Fruit fly (Drosophila melanogaster) whole organism, embryonic: Measurements from ENCODE around the gene Rbp6.

ENCODE experiments used
- Asciz ChIP-seq: fragments of 200-800 bp; sonication (Bioruptor generic); optimal IDR thresholded peaks from 2 replicates; lab custom pipeline; 2017; ENCODE audit warnings: missing biosample characterization, mild to moderate bottlenecking, missing genetic modification characterization, missing genetic modification reagents
- CG10274 ChIP-seq: fragments of 200-800 bp; sonication (Bioruptor generic); optimal IDR thresholded peaks from 3 replicates; lab custom pipeline; 2017; ENCODE audit warnings: missing biosample characterization, mild to moderate bottlenecking, missing genetic modification characterization
- CG10462 ChIP-seq: fragments of 200-800 bp; sonication (Bioruptor generic); optimal IDR thresholded peaks from 2 replicates; lab custom pipeline; 2016; ENCODE audit warnings: missing biosample characterization, missing genetic modification characterization
- CG10959 ChIP-seq: fragments of 200-800 bp; sonication (Bioruptor generic); IDR thresholded peaks from 2 replicates; pipeline ENCODE4 v1.3.6; 2022; ENCODE audit warnings: missing biosample characterization, missing genetic modification characterization
- CG13296 ChIP-seq: fragments of 200-800 bp; sonication (Bioruptor generic); optimal IDR thresholded peaks from 3 replicates; lab custom pipeline; 2018; ENCODE audit warnings: missing biosample characterization, mild to moderate bottlenecking, missing genetic modification characterization
- CG13894 ChIP-seq: fragments of 200-800 bp; sonication (Bioruptor generic); optimal IDR thresholded peaks from 3 replicates; lab custom pipeline; 2018; ENCODE audit warnings: missing biosample characterization, mild to moderate bottlenecking, missing genetic modification characterization, moderate library complexity
- CG15073 ChIP-seq: fragments of 200-800 bp; sonication (Bioruptor generic); optimal IDR thresholded peaks from 2 replicates; lab custom pipeline; 2016; ENCODE audit warnings: missing biosample characterization, missing genetic modification characterization
- CG1529 ChIP-seq: fragments of 200-800 bp; sonication (Bioruptor generic); optimal IDR thresholded peaks from 3 replicates; lab custom pipeline; 2018; ENCODE audit warnings: missing biosample characterization, missing genetic modification characterization
- CG15601 ChIP-seq: fragments of 200-800 bp; sonication (Bioruptor generic); optimal IDR thresholded peaks from 3 replicates; lab custom pipeline; 2019; ENCODE audit warnings: missing biosample characterization, mild to moderate bottlenecking, missing genetic modification characterization, moderate library complexity
- CG1832 ChIP-seq: fragments of 200-800 bp; sonication (Bioruptor generic); optimal IDR thresholded peaks from 2 replicates; lab custom pipeline; 2017; ENCODE audit warnings: missing biosample characterization, mild to moderate bottlenecking, missing genetic modification characterization, inconsistent platforms
- CG2116 ChIP-seq: fragments of 200-800 bp; sonication (Bioruptor generic); optimal IDR thresholded peaks from 3 replicates; lab custom pipeline; 2018; ENCODE audit warnings: missing biosample characterization, mild to moderate bottlenecking, missing genetic modification characterization
- CG2129 ChIP-seq: fragments of 200-800 bp; sonication (Bioruptor generic); IDR thresholded peaks from 2 replicates; pipeline ENCODE4 v1.3.6; 2022; ENCODE audit warnings: missing biosample characterization, missing genetic modification characterization; ENCODE audit not compliant: partially characterized antibody
- CG2678 ChIP-seq: fragments of 200-800 bp; sonication (Bioruptor generic); optimal IDR thresholded peaks from 3 replicates; lab custom pipeline; 2019; ENCODE audit warnings: missing biosample characterization, mild to moderate bottlenecking, missing genetic modification characterization, moderate library complexity
- CG2875 ChIP-seq: fragments of 200-800 bp; sonication (Bioruptor generic); optimal IDR thresholded peaks from 2 replicates; lab custom pipeline; 2017; ENCODE audit warnings: missing biosample characterization, mild to moderate bottlenecking, missing genetic modification characterization, missing genetic modification reagents
- CG32767 ChIP-seq: fragments of 200-800 bp; sonication (Bioruptor generic); IDR thresholded peaks from 2 replicates; pipeline ENCODE4 v1.3.6; 2022; ENCODE audit warnings: missing biosample characterization, missing genetic modification characterization
- CG3847 ChIP-seq: fragments of 200-800 bp; sonication (Bioruptor generic); IDR thresholded peaks from 2 replicates; pipeline ENCODE4 v1.3.6; 2022; ENCODE audit warnings: missing biosample characterization, missing genetic modification characterization
- CG4404 ChIP-seq: fragments of 200-800 bp; sonication (Bioruptor generic); IDR thresholded peaks from 2 replicates; pipeline ENCODE4 v1.3.6; 2022; ENCODE audit warnings: missing biosample characterization, missing genetic modification characterization
- CG4617 ChIP-seq: fragments of 200-800 bp; sonication (Bioruptor generic); optimal IDR thresholded peaks from 3 replicates; lab custom pipeline; 2016; ENCODE audit warnings: missing biosample characterization, missing genetic modification characterization, borderline replicate concordance
- CG6813 ChIP-seq: fragments of 200-800 bp; sonication (Bioruptor generic); optimal IDR thresholded peaks from 2 replicates; lab custom pipeline; 2017; ENCODE audit warnings: missing biosample characterization, missing genetic modification characterization, mild to moderate bottlenecking, moderate library complexity, missing genetic modification reagents
- CG7271 ChIP-seq: fragments of 200-800 bp; sonication (Bioruptor generic); optimal IDR thresholded peaks from 2 replicates; lab custom pipeline; 2018; ENCODE audit warnings: missing biosample characterization, mild to moderate bottlenecking, missing genetic modification characterization, moderate library complexity
- Doc3 ChIP-seq: fragments of 200-800 bp; sonication (Bioruptor generic); IDR thresholded peaks from 3 replicates; pipeline ENCODE4 v1.3.6; 2022; ENCODE audit warnings: missing biosample characterization, missing genetic modification characterization; ENCODE audit not compliant: partially characterized antibody
- Fer1 ChIP-seq: fragments of 200-800 bp; sonication (Bioruptor generic); optimal IDR thresholded peaks from 2 replicates; lab custom pipeline; 2017; ENCODE audit warnings: missing biosample characterization, mild to moderate bottlenecking, missing genetic modification characterization
- HLH54F ChIP-seq: fragments of 200-800 bp; sonication (Bioruptor generic); optimal IDR thresholded peaks from 3 replicates; lab custom pipeline; 2016; ENCODE audit warnings: missing biosample characterization, missing genetic modification characterization
- Hey ChIP-seq: fragments of 200-800 bp; sonication (Bioruptor generic); optimal IDR thresholded peaks from 3 replicates; lab custom pipeline; 2018; ENCODE audit warnings: missing biosample characterization, mild to moderate bottlenecking, missing genetic modification characterization
- HmgD ChIP-seq: fragments of 200-800 bp; sonication (Bioruptor generic); optimal IDR thresholded peaks from 3 replicates; lab custom pipeline; 2016; ENCODE audit warnings: missing biosample characterization, missing genetic modification characterization
- HmgZ ChIP-seq: fragments of 200-800 bp; sonication (Bioruptor generic); optimal IDR thresholded peaks from 2 replicates; lab custom pipeline; 2018; ENCODE audit warnings: missing biosample characterization, mild to moderate bottlenecking, missing genetic modification characterization
- Hr78 ChIP-seq, 2 experiments: fragments of 200-800 bp in 1 of 2; fragments of >200 bp in 1 of 2; sonication (Bioruptor generic) in 1 of 2; optimal IDR thresholded peaks; 2 replicates each; lab custom pipeline; 2017 to 2019; ENCODE audit warnings: missing biosample characterization in 2 of 2, missing genetic modification characterization in 2 of 2, mild to moderate bottlenecking in 1 of 2, moderate library complexity in 1 of 2
- MBD-R2 ChIP-seq: fragments of 200-800 bp; sonication (Bioruptor generic); IDR thresholded peaks from 2 replicates; pipeline ENCODE4 v1.3.6; 2022; ENCODE audit warnings: missing biosample characterization, missing genetic modification characterization
- Neu2 ChIP-seq: fragments of 200-800 bp; sonication (Bioruptor generic); optimal IDR thresholded peaks from 3 replicates; lab custom pipeline; 2016; ENCODE audit warnings: missing biosample characterization, missing genetic modification characterization, borderline replicate concordance
- Nf-YC ChIP-seq: fragments of 200-800 bp; optimal IDR thresholded peaks from 3 replicates; lab custom pipeline; 2019; ENCODE audit warnings: missing biosample characterization, mild to moderate bottlenecking, missing genetic modification characterization, moderate library complexity
- NfI ChIP-seq: fragments of 200-800 bp; sonication (Bioruptor generic); optimal IDR thresholded peaks from 3 replicates; lab custom pipeline; 2018; ENCODE audit warnings: missing biosample characterization, mild to moderate bottlenecking, missing genetic modification characterization, moderate library complexity
- Scr ChIP-seq: fragments of 200-800 bp; sonication (Bioruptor generic); IDR thresholded peaks from 2 replicates; pipeline ENCODE4 v1.3.6; 2022; ENCODE audit warnings: missing biosample characterization, missing genetic modification characterization; ENCODE audit not compliant: partially characterized antibody
- Sry-δ ChIP-seq: fragments of 200-800 bp; sonication (Bioruptor generic); optimal IDR thresholded peaks from 2 replicates; lab custom pipeline; 2016; ENCODE audit warnings: missing biosample characterization, missing genetic modification characterization
- crol ChIP-seq: fragments of 200-800 bp; sonication (Bioruptor generic); IDR thresholded peaks from 2 replicates; pipeline ENCODE4 v1.3.6; 2022; ENCODE audit warnings: missing biosample characterization, missing genetic modification characterization
- crp ChIP-seq, 2 experiments: fragments of 200-800 bp; sonication (Bioruptor generic); optimal IDR thresholded peaks; 2 replicates in 1 of 2; 3 replicates in 1 of 2; lab custom pipeline; 2017; ENCODE audit warnings: missing biosample characterization in 2 of 2, missing genetic modification characterization in 2 of 2, mild to moderate bottlenecking in 1 of 2, moderate library complexity in 1 of 2
- dmrt11E ChIP-seq: fragments of 200-800 bp; sonication (Bioruptor generic); optimal IDR thresholded peaks from 3 replicates; lab custom pipeline; 2018; ENCODE audit warnings: missing biosample characterization, mild to moderate bottlenecking, missing genetic modification characterization, moderate library complexity
- dmrt99B ChIP-seq: fragments of 200-800 bp; sonication (Bioruptor generic); optimal IDR thresholded peaks from 2 replicates; lab custom pipeline; 2018; ENCODE audit warnings: missing biosample characterization, mild to moderate bottlenecking, missing genetic modification characterization, moderate library complexity
- en ChIP-seq: fragments of 200-800 bp; sonication (Bioruptor generic); optimal IDR thresholded peaks from 2 replicates; lab custom pipeline; 2016; ENCODE audit warnings: missing biosample characterization, missing genetic modification characterization
- gcm ChIP-seq: fragments of 200-800 bp; sonication (Bioruptor generic); optimal IDR thresholded peaks from 2 replicates; lab custom pipeline; 2019; ENCODE audit warnings: missing biosample characterization, mild to moderate bottlenecking, missing genetic modification characterization, moderate library complexity
- gfzf ChIP-seq: fragments of 200-800 bp; sonication (Bioruptor generic); optimal IDR thresholded peaks from 2 replicates; lab custom pipeline; 2016; ENCODE audit warnings: missing biosample characterization, mild to moderate bottlenecking, missing genetic modification characterization, moderate library complexity
- her ChIP-seq: fragments of 200-800 bp; sonication (Bioruptor generic); optimal IDR thresholded peaks from 2 replicates; lab custom pipeline; 2016; ENCODE audit warnings: missing biosample characterization, missing genetic modification characterization
- kni ChIP-seq: fragments of 200-800 bp; sonication (Bioruptor generic); optimal IDR thresholded peaks from 3 replicates; lab custom pipeline; 2017; ENCODE audit warnings: mild to moderate bottlenecking, missing biosample characterization, missing genetic modification reagents, missing genetic modification characterization
- repo ChIP-seq: fragments of 200-800 bp; sonication (Bioruptor generic); optimal IDR thresholded peaks from 2 replicates; lab custom pipeline; 2016; ENCODE audit warnings: missing biosample characterization, missing genetic modification characterization
- ssp ChIP-seq: fragments of 200-800 bp; sonication (Bioruptor generic); IDR thresholded peaks from 2 replicates; pipeline ENCODE4 v1.3.6; 2022; ENCODE audit warnings: missing biosample characterization, missing genetic modification characterization
- usp ChIP-seq: fragments of >200 bp; optimal IDR thresholded peaks from 2 replicates; lab custom pipeline; 2017; ENCODE audit warnings: missing biosample characterization, missing genetic modification characterization
- wek ChIP-seq: fragments of 200-800 bp; sonication (Bioruptor generic); optimal IDR thresholded peaks from 3 replicates; lab custom pipeline; 2018; ENCODE audit warnings: missing biosample characterization, mild to moderate bottlenecking, missing genetic modification characterization, moderate library complexity
- z ChIP-seq: fragments of 200-800 bp; sonication (Bioruptor generic); IDR thresholded peaks from 3 replicates; pipeline ENCODE4 v1.3.6; 2022; ENCODE audit warnings: missing biosample characterization, missing genetic modification characterization

Rbp6 gene

DNA sequence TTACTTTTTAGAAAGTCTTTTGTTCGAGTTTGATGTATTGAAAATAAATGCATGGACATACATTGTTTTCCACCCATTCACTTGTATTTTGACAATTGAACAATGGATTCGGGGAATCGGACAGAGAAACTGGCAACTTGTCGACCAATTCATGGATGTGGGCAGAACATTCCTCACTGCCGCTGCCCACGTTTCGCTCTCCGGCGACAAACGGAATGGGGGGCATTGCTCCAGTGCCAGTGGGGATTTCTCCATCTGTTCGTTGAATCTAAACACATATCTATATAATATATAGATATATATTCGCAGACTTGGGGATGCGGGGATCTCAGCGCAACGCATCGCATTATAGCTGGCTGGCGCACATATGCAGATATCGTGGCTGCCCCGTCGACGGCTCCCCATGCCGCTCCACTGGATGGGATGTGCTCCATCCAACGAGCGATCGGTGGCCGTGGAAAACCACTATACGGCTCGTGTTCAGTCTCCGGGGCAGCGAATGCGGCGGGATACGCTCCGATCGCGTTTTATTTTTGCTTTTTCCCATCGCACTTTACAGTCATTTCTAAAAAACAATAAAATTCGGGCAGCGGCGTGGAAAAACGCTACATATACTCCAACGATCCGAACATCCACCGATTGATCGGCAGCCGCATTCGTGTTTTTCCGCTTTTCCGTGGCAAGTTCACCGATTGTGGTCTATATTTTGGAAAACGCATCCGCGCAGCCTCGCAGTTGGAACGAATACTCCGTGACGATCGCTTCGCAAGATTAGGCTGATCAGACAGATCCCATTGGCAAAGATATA lies 192.4 kb downstream of the Rbp6 start, which contains the start of gene TpnC73F (continued):
- no peak for TF ChIP-seq CG15073 (GFP tag; lab: Kevin White, UChicago)
- TF ChIP-seq gfzf: no peak
- 0 out of 3 replicates have a peak, but pooled peaks have one; percentile 35 for TF ChIP-seq z (GFP tag; lab: Robert Waterston, UW)
- TF ChIP-seq CG2875 (GFP tag; lab: Kevin White, UChicago): no peak
- no peak for TF ChIP-seq NfI (GFP tag; lab: Kevin White, UChicago)
- TF ChIP-seq CG10462 (GFP tag; lab: Kevin White, UChicago): no peak
- no peak for TF ChIP-seq wek (GFP tag; lab: Kevin White, UChicago)
- TF ChIP-seq Hr78 (GFP tag; optimal IDR thresholded peaks at IDR 0.05; lab: Kevin White, UChicago): no peak

DNA sequence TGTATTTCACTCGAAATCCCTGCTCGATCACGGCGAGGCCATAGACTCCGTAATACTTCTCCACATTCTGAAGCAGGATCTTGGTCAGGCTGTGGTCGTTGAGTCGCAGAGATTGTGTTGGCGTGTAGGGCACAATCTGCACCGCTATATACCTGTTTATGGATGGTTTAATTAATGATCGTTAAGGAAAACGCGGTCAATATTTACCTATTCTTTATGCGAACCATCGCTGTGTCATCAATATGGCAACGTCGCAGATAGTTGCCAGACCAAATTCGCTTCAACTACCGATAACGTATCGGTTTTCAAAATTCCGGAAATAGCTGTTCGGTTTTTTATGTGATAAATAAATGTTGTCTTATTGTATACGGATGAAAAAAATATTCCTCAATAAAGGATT lies 193.2 kb downstream of the Rbp6 start, which contains the start of gene Pop5:
Pop5 (minus strand) TSS at position 240 of the 400 bp plus-strand sequence.
- no peak for TF ChIP-seq CG13296 (GFP tag; lab: Kevin White, UChicago)
- no peak for TF ChIP-seq crol (GFP tag; lab: Robert Waterston, UW)
- TF ChIP-seq HLH54F (GFP tag; lab: Kevin White, UChicago): no peak
- TF ChIP-seq CG15601 (tag; lab: Kevin White, UChicago): peak; percentile 21
- no peak for TF ChIP-seq CG32767 (GFP tag; lab: Robert Waterston, UW)
- no peak for TF ChIP-seq CG10274 (GFP tag; lab: Kevin White, UChicago)
- TF ChIP-seq CG6813 (GFP tag; lab: Kevin White, UChicago): no peak
- TF ChIP-seq CG1832 (GFP tag; lab: Kevin White, UChicago): no peak
- TF ChIP-seq Asciz (GFP tag; lab: Kevin White, UChicago): no peak
- no peak for TF ChIP-seq CG7271 (tag; lab: Kevin White, UChicago)
- no peak for TF ChIP-seq Neu2 (GFP tag; lab: Kevin White, UChicago)
- TF ChIP-seq CG4404 (GFP tag; lab: Robert Waterston, UW): no peak
- peak; percentile 40 for TF ChIP-seq Fer1
- peak in 1 of 2 experiments; percentile 13 for TF ChIP-seq crp (GFP tag; optimal IDR thresholded peaks at IDR 0.05; lab: Kevin White, UChicago)
- TF ChIP-seq Sry-δ (GFP tag; lab: Kevin White, UChicago): peak; percentile 70
- no peak for TF ChIP-seq ssp
- TF ChIP-seq Doc3 (GFP tag; lab: Robert Waterston, UW): 0 out of 3 replicates have a peak, but pooled peaks have one; percentile 20
- peak; percentile 33 for TF ChIP-seq kni
- no peak for TF ChIP-seq CG10959 (GFP tag; lab: Robert Waterston, UW)
- TF ChIP-seq MBD-R2 (GFP tag; lab: Robert Waterston, UW): peak; percentile 67
- no peak for TF ChIP-seq Nf-YC (tag; lab: Kevin White, UChicago)
- TF ChIP-seq HmgZ (tag; lab: Kevin White, UChicago): peak; percentile 58
- peak; percentile 4 for TF ChIP-seq dmrt11E
- TF ChIP-seq en (GFP tag; lab: Kevin White, UChicago): no peak
- TF ChIP-seq CG2116 (GFP tag; lab: Kevin White, UChicago): peak; percentile 65
- TF ChIP-seq CG2678 (tag; lab: Kevin White, UChicago): no peak
- TF ChIP-seq Hey (tag; lab: Kevin White, UChicago): no peak
- no peak for TF ChIP-seq CG1529
- TF ChIP-seq HmgD (GFP tag; lab: Kevin White, UChicago): peak; percentile 36
- TF ChIP-seq her: no peak
- TF ChIP-seq CG2129 (GFP tag; lab: Robert Waterston, UW): no peak
- TF ChIP-seq dmrt99B (tag; lab: Kevin White, UChicago): no peak
- peak; percentile 55 for TF ChIP-seq Scr (GFP tag; lab: Robert Waterston, UW)
- no peak for TF ChIP-seq repo (GFP tag; lab: Kevin White, UChicago)
- peak; percentile 58 for TF ChIP-seq CG4617
- peak; percentile 21 for TF ChIP-seq gcm (GFP tag; lab: Kevin White, UChicago)
- TF ChIP-seq CG13894 (tag; lab: Kevin White, UChicago): no peak
- TF ChIP-seq CG3847 (GFP tag; lab: Robert Waterston, UW): peak; percentile 56
- TF ChIP-seq usp (GFP tag; lab: Kevin White, UChicago): no peak
